Fruit fly (Drosophila melanogaster) whole organism, embryonic: Measurements from ENCODE around the gene CatB.

Experiments
- Adf1 ChIP-seq: fragments of 200-800 bp; sonication (Bioruptor generic); IDR thresholded peaks from 2 replicates; pipeline ENCODE4 v1.3.6; 2022; ENCODE audit warnings: missing biosample characterization, missing genetic modification characterization
- BtbVII ChIP-seq: fragments of 200-800 bp; sonication (Bioruptor generic); optimal IDR thresholded peaks from 3 replicates; lab custom pipeline; 2017; ENCODE audit warnings: missing biosample characterization, mild to moderate bottlenecking, missing genetic modification characterization
- CG11560 ChIP-seq: fragments of 200-800 bp; sonication (Bioruptor generic); IDR thresholded peaks from 3 replicates; pipeline ENCODE4 v1.3.6; 2022; ENCODE audit warnings: missing biosample characterization, missing genetic modification characterization
- CG13123 ChIP-seq: fragments of 200-800 bp; sonication (Bioruptor generic); optimal IDR thresholded peaks from 2 replicates; lab custom pipeline; 2016; ENCODE audit warnings: missing biosample characterization, missing genetic modification characterization
- CG15696 ChIP-seq: fragments of 200-800 bp; sonication (Bioruptor generic); optimal IDR thresholded peaks from 2 replicates; lab custom pipeline; 2019; ENCODE audit warnings: missing biosample characterization, mild to moderate bottlenecking, missing genetic modification characterization, moderate library complexity
- CG17361 ChIP-seq: fragments of 200-800 bp; sonication (Bioruptor generic); IDR thresholded peaks from 3 replicates; pipeline ENCODE4 v1.3.6; 2022; ENCODE audit warnings: missing biosample characterization, missing genetic modification characterization
- CG17612 ChIP-seq: fragments of 200-800 bp; sonication (Bioruptor generic); IDR thresholded peaks from 2 replicates; pipeline ENCODE4 v1.3.6; 2022; ENCODE audit warnings: missing biosample characterization, missing genetic modification characterization
- CG18262 ChIP-seq: fragments of 200-800 bp; optimal IDR thresholded peaks from 3 replicates; lab custom pipeline; 2019; ENCODE audit warnings: missing biosample characterization, mild to moderate bottlenecking, missing genetic modification characterization, moderate library complexity
- CG18476 ChIP-seq: fragments of 200-800 bp; sonication (Bioruptor generic); optimal IDR thresholded peaks from 2 replicates; lab custom pipeline; 2016; ENCODE audit warnings: missing biosample characterization, mild to moderate bottlenecking, missing genetic modification characterization
- CG2678 ChIP-seq: fragments of 200-800 bp; sonication (Bioruptor generic); optimal IDR thresholded peaks from 3 replicates; lab custom pipeline; 2019; ENCODE audit warnings: missing biosample characterization, mild to moderate bottlenecking, missing genetic modification characterization, moderate library complexity
- CG3065 ChIP-seq: fragments of 200-800 bp; sonication (Bioruptor generic); optimal IDR thresholded peaks from 2 replicates; lab custom pipeline; 2016; ENCODE audit warnings: missing biosample characterization, missing genetic modification characterization
- CG31441 ChIP-seq: fragments of 200-800 bp; sonication (Bioruptor generic); IDR thresholded peaks from 2 replicates; pipeline ENCODE4 v1.3.6; 2022; ENCODE audit warnings: missing biosample characterization, missing genetic modification characterization
- CG4424 ChIP-seq: fragments of 200-800 bp; sonication (Bioruptor generic); optimal IDR thresholded peaks from 3 replicates; lab custom pipeline; 2016; ENCODE audit warnings: missing biosample characterization, missing genetic modification characterization
- CG5180 ChIP-seq: fragments of 200-800 bp; sonication (Bioruptor generic); optimal IDR thresholded peaks from 3 replicates; lab custom pipeline; 2017; ENCODE audit warnings: missing biosample characterization, missing genetic modification characterization, mild to moderate bottlenecking, moderate library complexity, missing genetic modification reagents
- CG7372 ChIP-seq: fragments of 200-800 bp; sonication (Bioruptor generic); IDR thresholded peaks from 2 replicates; pipeline ENCODE4 v1.3.6; 2022; ENCODE audit warnings: missing biosample characterization, missing genetic modification characterization
- CG7839 ChIP-seq: fragments of 200-800 bp; sonication (Bioruptor generic); optimal IDR thresholded peaks from 3 replicates; lab custom pipeline; 2018; ENCODE audit warnings: missing biosample characterization, mild to moderate bottlenecking, missing genetic modification characterization, moderate library complexity
- Dp ChIP-seq: fragments of 200-800 bp; sonication (Bioruptor generic); optimal IDR thresholded peaks from 2 replicates; lab custom pipeline; 2018; ENCODE audit warnings: missing biosample characterization, mild to moderate bottlenecking, missing genetic modification characterization, moderate library complexity
- E2f2 ChIP-seq: fragments of 200-800 bp; sonication (Bioruptor generic); IDR thresholded peaks from 2 replicates; pipeline ENCODE4 v1.3.6; 2022; ENCODE audit warnings: missing biosample characterization, missing genetic modification characterization
- Elba2 ChIP-seq: fragments of 200-800 bp; sonication (Bioruptor generic); optimal IDR thresholded peaks from 3 replicates; lab custom pipeline; 2016; ENCODE audit warnings: missing biosample characterization, missing genetic modification characterization
- Hand ChIP-seq: fragments of 200-800 bp; sonication (Bioruptor generic); optimal IDR thresholded peaks from 2 replicates; lab custom pipeline; 2017; ENCODE audit warnings: mild to moderate bottlenecking, missing biosample characterization, missing genetic modification reagents, missing genetic modification characterization
- MTF-1 ChIP-seq: fragments of 200-800 bp; sonication (Bioruptor generic); optimal IDR thresholded peaks from 2 replicates; lab custom pipeline; 2018; ENCODE audit warnings: missing biosample characterization, mild to moderate bottlenecking, missing genetic modification characterization, borderline replicate concordance
- Nf-YB ChIP-seq: fragments of 200-800 bp; sonication (Bioruptor generic); optimal IDR thresholded peaks from 3 replicates; lab custom pipeline; 2019; ENCODE audit warnings: missing biosample characterization, mild to moderate bottlenecking, missing genetic modification characterization, moderate library complexity
- Side ChIP-seq: fragments of 200-800 bp; sonication (Bioruptor generic); optimal IDR thresholded peaks from 2 replicates; lab custom pipeline; 2016; ENCODE audit warnings: missing biosample characterization, missing genetic modification characterization
- Sox100B ChIP-seq: fragments of 200-800 bp; sonication (Bioruptor generic); optimal IDR thresholded peaks from 3 replicates; lab custom pipeline; 2018; ENCODE audit warnings: missing biosample characterization, mild to moderate bottlenecking, missing genetic modification characterization
- Sry-β ChIP-seq: fragments of 200-800 bp; sonication (Bioruptor generic); optimal IDR thresholded peaks from 2 replicates; lab custom pipeline; 2018; ENCODE audit warnings: missing biosample characterization, mild to moderate bottlenecking, missing genetic modification characterization, moderate library complexity
- Stat92E ChIP-seq, 3 experiments: fragments of >200 bp in 2 of 3; fragments of 200-800 bp in 1 of 3; sonication (Bioruptor generic) in 1 of 3; optimal IDR thresholded peaks; 2 replicates each; lab custom pipeline; 2017 to 2019; ENCODE audit warnings: missing biosample characterization in 3 of 3, missing genetic modification characterization in 3 of 3, mild to moderate bottlenecking in 1 of 3, moderate library complexity in 1 of 3
- Usf ChIP-seq: fragments of 200-800 bp; sonication (Bioruptor generic); optimal IDR thresholded peaks from 2 replicates; lab custom pipeline; 2017; ENCODE audit warnings: missing genotype, missing biosample characterization, missing genetic modification characterization
- ara ChIP-seq: fragments of 200-800 bp; sonication (Bioruptor generic); IDR thresholded peaks from 2 replicates; pipeline ENCODE4 v1.3.6; 2022; ENCODE audit warnings: missing biosample characterization, missing genetic modification characterization
- bab2 ChIP-seq: fragments of 200-800 bp; sonication (Bioruptor generic); optimal IDR thresholded peaks from 2 replicates; lab custom pipeline; 2016; ENCODE audit warnings: missing biosample characterization, missing genetic modification characterization
- cg ChIP-seq: fragments of 200-800 bp; sonication (Bioruptor generic); optimal IDR thresholded peaks from 3 replicates; lab custom pipeline; 2019; ENCODE audit warnings: missing biosample characterization, mild to moderate bottlenecking, missing genetic modification characterization, moderate library complexity
- da ChIP-seq: fragments of 200-800 bp; sonication (Bioruptor generic); optimal IDR thresholded peaks from 2 replicates; lab custom pipeline; 2016; ENCODE audit warnings: missing biosample characterization, missing genetic modification characterization
- eve ChIP-seq, 2 experiments: fragments of >200 bp; optimal IDR thresholded peaks; 2 replicates each; lab custom pipeline; 2017; ENCODE audit warnings: missing biosample characterization in 2 of 2, missing genetic modification characterization in 2 of 2
- ftz-f1 ChIP-seq: fragments of 200-800 bp; sonication (Bioruptor generic); optimal IDR thresholded peaks from 2 replicates; lab custom pipeline; 2016; ENCODE audit warnings: missing biosample characterization, missing genetic modification characterization
- gce ChIP-seq: fragments of 200-800 bp; sonication (Bioruptor generic); IDR thresholded peaks from 3 replicates; pipeline ENCODE4 v1.3.6; 2022; ENCODE audit warnings: missing biosample characterization, missing genetic modification characterization
- gcm2 ChIP-seq: fragments of 200-800 bp; sonication (Bioruptor generic); optimal IDR thresholded peaks from 2 replicates; lab custom pipeline; 2016; ENCODE audit warnings: missing biosample characterization, missing genetic modification characterization
- insv ChIP-seq, 2 experiments: fragments of 200-800 bp; sonication (Bioruptor generic); optimal IDR thresholded peaks; 3 replicates each; lab custom pipeline; 2016 to 2018; ENCODE audit warnings: missing biosample characterization in 2 of 2, missing genetic modification characterization in 2 of 2
- jigr1 ChIP-seq: fragments of 200-800 bp; sonication (Bioruptor generic); IDR thresholded peaks from 3 replicates; pipeline ENCODE4 v1.3.6; 2022; ENCODE audit warnings: missing biosample characterization, missing genetic modification characterization
- lab ChIP-seq: fragments of 200-800 bp; sonication (Bioruptor generic); optimal IDR thresholded peaks from 3 replicates; lab custom pipeline; 2017; ENCODE audit warnings: missing biosample characterization, missing genetic modification characterization, mild to moderate bottlenecking, moderate library complexity, missing genetic modification reagents
- lola ChIP-seq, 3 experiments: fragments of >200 bp in 2 of 3; fragments of 200-800 bp in 1 of 3; sonication (Bioruptor generic) in 1 of 3; optimal IDR thresholded peaks; 2 replicates each; lab custom pipeline; 2017 to 2019; ENCODE audit warnings: missing biosample characterization in 3 of 3, missing genetic modification characterization in 3 of 3, mild to moderate bottlenecking in 1 of 3, moderate library complexity in 1 of 3
- mld ChIP-seq: fragments of 200-800 bp; sonication (Bioruptor generic); IDR thresholded peaks from 3 replicates; pipeline ENCODE4 v1.3.6; 2022; ENCODE audit warnings: missing biosample characterization, missing genetic modification characterization; ENCODE audit not compliant: partially characterized antibody
- nom ChIP-seq: fragments of 200-800 bp; sonication (Bioruptor generic); optimal IDR thresholded peaks from 2 replicates; lab custom pipeline; 2017; ENCODE audit warnings: missing biosample characterization, missing genetic modification characterization, mild to moderate bottlenecking, moderate library complexity, missing genetic modification reagents
- pho ChIP-seq: fragments of 200-800 bp; sonication (Bioruptor generic); optimal IDR thresholded peaks from 2 replicates; lab custom pipeline; 2016; ENCODE audit warnings: missing biosample characterization, missing genetic modification characterization
- ranshi ChIP-seq: fragments of 200-800 bp; sonication (Bioruptor generic); IDR thresholded peaks from 2 replicates; pipeline ENCODE4 v1.3.6; 2022; ENCODE audit warnings: missing biosample characterization, missing genetic modification characterization
- sna ChIP-seq: fragments of 200-800 bp; sonication (Bioruptor generic); IDR thresholded peaks from 2 replicates; pipeline ENCODE4 v1.3.6; 2022; ENCODE audit warnings: missing biosample characterization, missing genetic modification characterization; ENCODE audit not compliant: partially characterized antibody
- sug ChIP-seq: fragments of 200-800 bp; optimal IDR thresholded peaks from 2 replicates; lab custom pipeline; 2019; ENCODE audit warnings: missing biosample characterization, mild to moderate bottlenecking, missing genetic modification characterization, moderate library complexity
- tio ChIP-seq: fragments of 200-800 bp; sonication (Bioruptor generic); optimal IDR thresholded peaks from 2 replicates; lab custom pipeline; 2017; ENCODE audit warnings: missing biosample characterization, missing genetic modification characterization, inconsistent platforms
- trh ChIP-seq: fragments of 200-800 bp; sonication (Bioruptor generic); optimal IDR thresholded peaks from 2 replicates; lab custom pipeline; 2016; ENCODE audit warnings: missing biosample characterization, missing genetic modification characterization
- ttk ChIP-seq: fragments of 200-800 bp; sonication (Bioruptor generic); IDR thresholded peaks from 2 replicates; pipeline ENCODE4 v2.1.2; 2022; ENCODE audit warnings: missing biosample characterization, missing genetic modification characterization

Gene CatB

dm6 chr2L:8691292-8691975 is 13.9 kb upstream of the CatB start (continued):
- TF ChIP-seq MTF-1 (GFP tag; lab: Kevin White, UChicago) (no peak), CG18476 (peak; percentile 80), cg (GFP tag; lab: Kevin White, UChicago) (peak; percentile 85), CG17361 (GFP tag; lab: Robert Waterston, UW) (peak; percentile 98), Sox100B (GFP tag; lab: Kevin White, UChicago) (peak; percentile 96), ranshi (0 out of 2 replicates have a peak, but pooled peaks have one; percentile 56), Stat92E (GFP tag; optimal IDR thresholded peaks at IDR 0.05; lab: Kevin White, UChicago) (peak in 1 of 3 experiments; percentile 58), gcm2 (peak; percentile 2), lab (GFP tag; lab: Kevin White, UChicago) (peak; percentile 78), Adf1 (GFP tag; lab: Robert Waterston, UW) (peak; percentile 19; the same call in 1 of the 2 replicates), da (no peak), Dp (GFP tag; lab: Kevin White, UChicago) (no peak), ftz-f1 (GFP tag; lab: Kevin White, UChicago) (no peak), Elba2 (GFP tag; lab: Kevin White, UChicago) (no peak), CG15696 (tag; lab: Kevin White, UChicago) (peak; percentile 65), pho (GFP tag; lab: Kevin White, UChicago) (peak; percentile 70), Hand (GFP tag; lab: Kevin White, UChicago) (peak; percentile 73), CG18262 (peak; percentile 97), CG13123 (GFP tag; lab: Kevin White, UChicago) (peak; percentile 58), jigr1 (GFP tag; lab: Robert Waterston, UW) (peak; percentile 48; the same call in 1 of the 3 replicates), CG5180 (GFP tag; lab: Kevin White, UChicago) (peak; percentile 80), Sry-β (GFP tag; lab: Kevin White, UChicago) (peak; percentile 51), CG11560 (tag; lab: Robert Waterston, UW) (peak; percentile 66; the same call in 1 of the 3 replicates), Side (GFP tag; lab: Kevin White, UChicago) (peak; percentile 57), Usf (GFP tag; lab: Kevin White, UChicago) (peak; percentile 58), nom (GFP tag; lab: Kevin White, UChicago) (peak; percentile 79), ara (peak; percentile 46; the same call in 1 of the 2 replicates), trh (GFP tag; lab: Kevin White, UChicago) (peak; percentile 65), BtbVII (GFP tag; lab: Kevin White, UChicago) (peak; percentile 87), Nf-YB (GFP tag; lab: Kevin White, UChicago) (peak; percentile 82), sug (tag; lab: Kevin White, UChicago) (peak; percentile 87), eve (GFP tag; optimal IDR thresholded peaks at IDR 0.05; lab: Kevin White, UChicago) (no peak), gce (0 out of 3 replicates have a peak, but pooled peaks have one; percentile 38), sna (GFP tag; lab: Robert Waterston, UW) (no peak), lola (GFP tag; optimal IDR thresholded peaks at IDR 0.05; lab: Kevin White, UChicago) (peak in 1 of 3 experiments; percentile 94), CG7839 (tag; lab: Kevin White, UChicago) (peak; percentile 90), insv (GFP tag; optimal IDR thresholded peaks at IDR 0.05; lab: Kevin White, UChicago) (peak in 1 of 2 experiments; percentile 22), mld (GFP tag; lab: Robert Waterston, UW) (no peak), CG17612 (peak; percentile 12; the same call in 1 of the 2 replicates), bab2 (GFP tag; lab: Kevin White, UChicago) (peak; percentile 17), CG4424 (GFP tag; lab: Kevin White, UChicago) (peak; percentile 89), CG3065 (GFP tag; lab: Kevin White, UChicago) (peak; percentile 19), CG7372 (GFP tag; lab: Robert Waterston, UW) (peak; percentile 63; the same call in 1 of the 2 replicates), tio (GFP tag; lab: Kevin White, UChicago) (peak; percentile 90), ttk (GFP tag; lab: Robert Waterston, UW) (peak; percentile 63), E2f2 (GFP tag; lab: Robert Waterston, UW) (peak; percentile 60), CG31441 (peak; percentile 96), CG2678 (tag; lab: Kevin White, UChicago) (peak; percentile 96)
